Fruit fly (Drosophila melanogaster) whole organism, embryonic: ENCODE measurements around the gene CG14100.

Experiments used
- CG2712 ChIP-seq: fragments of 200-800 bp; optimal IDR thresholded peaks from 3 replicates; lab custom pipeline; 2019; ENCODE audit warnings: missing biosample characterization, mild to moderate bottlenecking, missing genetic modification characterization, moderate library complexity
- CG31388 ChIP-seq: fragments of 200-800 bp; sonication (Bioruptor generic); optimal IDR thresholded peaks from 2 replicates; lab custom pipeline; 2016; ENCODE audit warnings: missing biosample characterization, missing genetic modification characterization
- lola ChIP-seq, 3 experiments: fragments of >200 bp in 2 of 3; fragments of 200-800 bp in 1 of 3; sonication (Bioruptor generic) in 1 of 3; optimal IDR thresholded peaks; 2 replicates each; lab custom pipeline; 2017 to 2019; ENCODE audit warnings: missing biosample characterization in 3 of 3, missing genetic modification characterization in 3 of 3, mild to moderate bottlenecking in 1 of 3, moderate library complexity in 1 of 3
- sug ChIP-seq: fragments of 200-800 bp; optimal IDR thresholded peaks from 2 replicates; lab custom pipeline; 2019; ENCODE audit warnings: missing biosample characterization, mild to moderate bottlenecking, missing genetic modification characterization, moderate library complexity

- TF ChIP-seq CG31388 (GFP tag; lab: Kevin White, UChicago) = no peak
- no peak for TF ChIP-seq lola (GFP tag; optimal IDR thresholded peaks at IDR 0.05; lab: Kevin White, UChicago)
- no peak for TF ChIP-seq CG2712 (tag; lab: Kevin White, UChicago)
- TF ChIP-seq sug (tag; lab: Kevin White, UChicago) = peak; percentile 51
These were observed 40.4 kb upstream of the CG14100 start for dm6 chr3L:19630701-19631100.
